Worm (Caenorhabditis elegans) whole organism, late embryonic: ENCODE measurements around the gene T05H4.4.

Source experiments
- fkh-10 ChIP-seq: fragments of 150-350 bp; optimal IDR thresholded peaks from 2 replicates; lab custom pipeline; 2014; ENCODE audit warnings: missing biosample characterization, missing genetic modification reagents, missing genetic modification characterization
- gmeb-2 ChIP-seq: sonication (generic microtip); optimal IDR thresholded peaks from 2 replicates; lab custom pipeline; 2016; ENCODE audit warnings: missing genetic modification characterization, inconsistent platforms, missing compliant biosample characterization
- odd-2 ChIP-seq: sonication (generic microtip); optimal IDR thresholded peaks from 2 replicates; lab custom pipeline; 2017; ENCODE audit warnings: antibody characterized with exemption, mild to moderate bottlenecking, missing genetic modification characterization, missing compliant biosample characterization

DNA sequence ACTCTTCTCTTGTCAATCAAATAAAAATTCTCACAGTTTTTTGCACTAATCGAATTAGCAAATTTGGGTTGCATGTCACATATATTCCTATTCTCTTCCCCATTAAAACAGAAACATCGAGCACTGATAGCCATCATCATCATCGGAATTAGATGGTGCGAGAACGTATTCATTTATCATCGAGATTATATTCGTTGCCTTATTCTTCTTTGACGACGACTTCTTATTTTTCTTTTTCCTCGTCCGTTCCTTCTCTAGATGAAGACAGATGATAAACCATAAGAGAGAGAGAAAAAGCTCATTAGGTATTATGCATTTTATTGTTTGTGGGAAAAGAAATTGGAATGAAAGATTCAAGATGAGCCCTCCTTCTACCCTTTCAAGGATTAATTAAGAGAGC is 32.5 kb downstream of the T05H4.4 start:
- TF ChIP-seq fkh-10 (GFP tag; lab: Kevin White, UChicago) (no peak), gmeb-2 (no peak), odd-2 (tag; lab: Kevin White, UChicago) (no peak)
